Worm (Caenorhabditis elegans) whole organism, mixed stage, embryonic: ENCODE measurements around the gene Y37D8A.19.

Source experiments
- M03D4.4 ChIP-seq: sonication (generic microtip); optimal IDR thresholded peaks from 2 replicates; lab custom pipeline; 2017; ENCODE audit warnings: mild to moderate bottlenecking, missing genetic modification characterization, missing compliant biosample characterization
- bed-3 ChIP-seq: fragments of 200-800 bp; sonication (Bioruptor generic); optimal IDR thresholded peaks from 3 replicates; lab custom pipeline; 2018; ENCODE audit warnings: mild to moderate bottlenecking, missing genetic modification characterization, moderate library complexity, missing compliant biosample characterization
- blmp-1 ChIP-seq: fragments of 150-350 bp; optimal IDR thresholded peaks from 2 replicates; lab custom pipeline; 2014; ENCODE audit warnings: missing biosample characterization, missing genetic modification characterization
- ceh-83 ChIP-seq: fragments of 200-800 bp; sonication (Bioruptor generic); optimal IDR thresholded peaks from 2 replicates; lab custom pipeline; 2018; ENCODE audit warnings: mild to moderate bottlenecking, missing genetic modification characterization, missing compliant biosample characterization
- ces-1 ChIP-seq: fragments of 150-350 bp; optimal IDR thresholded peaks from 2 replicates; lab custom pipeline; 2014; ENCODE audit warnings: missing biosample characterization, missing genetic modification reagents, missing genetic modification characterization
- cnd-1 ChIP-seq: fragments of 200-800 bp; sonication (Bioruptor generic); optimal IDR thresholded peaks from 2 replicates; lab custom pipeline; 2018; ENCODE audit warnings: mild to moderate bottlenecking, missing genetic modification characterization, missing compliant biosample characterization
- drap-1 ChIP-seq: fragments of 200-800 bp; sonication (Bioruptor generic); optimal IDR thresholded peaks from 3 replicates; lab custom pipeline; 2018; ENCODE audit warnings: mild to moderate bottlenecking, missing genetic modification characterization, missing compliant biosample characterization
- elt-1 ChIP-seq: sonication (generic microtip); optimal IDR thresholded peaks from 2 replicates; lab custom pipeline; 2017; ENCODE audit warnings: missing genetic modification characterization, mild to moderate bottlenecking, missing compliant biosample characterization, antibody characterized with exemption, moderate library complexity, borderline replicate concordance; ENCODE audit not compliant: insufficient read depth
- elt-3 ChIP-seq: fragments of 150-350 bp; optimal IDR thresholded peaks from 2 replicates; lab custom pipeline; 2014; ENCODE audit warnings: missing biosample characterization, missing genetic modification characterization
- flh-1 ChIP-seq: fragments of 200-800 bp; sonication (Bioruptor generic); optimal IDR thresholded peaks from 2 replicates; lab custom pipeline; 2018; ENCODE audit warnings: mild to moderate bottlenecking, missing genetic modification characterization, moderate library complexity, missing compliant biosample characterization
- hlh-1 ChIP-seq: fragments of 150-350 bp; optimal IDR thresholded peaks from 2 replicates; lab custom pipeline; 2014; ENCODE audit warnings: missing biosample characterization, missing genetic modification reagents, missing genetic modification characterization
- lin-13 ChIP-seq: fragments of 150-350 bp; optimal IDR thresholded peaks from 2 replicates; lab custom pipeline; 2014; ENCODE audit warnings: missing biosample characterization, missing genetic modification characterization
- lin-32 ChIP-seq: fragments of 200-800 bp; sonication (Bioruptor generic); optimal IDR thresholded peaks from 2 replicates; lab custom pipeline; 2018; ENCODE audit warnings: mild to moderate bottlenecking, missing genetic modification characterization, missing compliant biosample characterization
- lsy-2 ChIP-seq: fragments of 150-350 bp; optimal IDR thresholded peaks from 2 replicates; lab custom pipeline; 2014; ENCODE audit warnings: missing biosample characterization, missing genetic modification characterization
- mep-1 ChIP-seq: fragments of 150-350 bp; optimal IDR thresholded peaks from 2 replicates; lab custom pipeline; 2017; ENCODE audit warnings: missing biosample characterization, missing genetic modification reagents, missing genetic modification characterization, inconsistent platforms
- nhr-12 ChIP-seq: fragments of 150-350 bp; optimal IDR thresholded peaks from 2 replicates; lab custom pipeline; 2014; ENCODE audit warnings: missing biosample characterization, missing genetic modification characterization
- nhr-237 ChIP-seq: fragments of 150-350 bp; optimal IDR thresholded peaks from 2 replicates; lab custom pipeline; 2014; ENCODE audit warnings: missing biosample characterization, missing genetic modification characterization
- nhr-28 ChIP-seq: fragments of 150-350 bp; optimal IDR thresholded peaks from 2 replicates; lab custom pipeline; 2014; ENCODE audit warnings: missing biosample characterization, missing genetic modification characterization
- nhr-76 ChIP-seq: sonication (generic microtip); optimal IDR thresholded peaks from 2 replicates; lab custom pipeline; 2017; ENCODE audit warnings: missing biosample characterization, missing genetic modification characterization
- pha-4 ChIP-seq: fragments of 150-350 bp; optimal IDR thresholded peaks from 2 replicates; lab custom pipeline; 2018; ENCODE audit warnings: missing biosample characterization, missing genetic modification reagents, missing genetic modification characterization
- sem-2 ChIP-seq: fragments of 200-800 bp; sonication (Bioruptor generic); optimal IDR thresholded peaks from 2 replicates; lab custom pipeline; 2018; ENCODE audit warnings: mild to moderate bottlenecking, missing genetic modification characterization, missing compliant biosample characterization
- snpc-4 ChIP-seq: fragments of 150-350 bp; optimal IDR thresholded peaks from 2 replicates; lab custom pipeline; 2014; ENCODE audit warnings: missing biosample characterization, missing genetic modification characterization
- sptf-1 ChIP-seq: sonication (generic microtip); optimal IDR thresholded peaks from 2 replicates; lab custom pipeline; 2017; ENCODE audit warnings: mild to moderate bottlenecking, missing genetic modification characterization, moderate library complexity, missing compliant biosample characterization
- unc-120 ChIP-seq: sonication (generic microtip); optimal IDR thresholded peaks from 2 replicates; lab custom pipeline; 2017; ENCODE audit warnings: missing genetic modification characterization, missing compliant biosample characterization; ENCODE audit not compliant: poor library complexity, severe bottlenecking
- unc-39 ChIP-seq: fragments of 150-350 bp; optimal IDR thresholded peaks from 2 replicates; lab custom pipeline; 2014; ENCODE audit warnings: missing biosample characterization, missing genetic modification characterization
- unc-62 ChIP-seq: fragments of 150-350 bp; optimal IDR thresholded peaks from 2 replicates; lab custom pipeline; 2014; ENCODE audit warnings: missing biosample characterization, missing genetic modification reagents, missing genetic modification characterization
- zip-8 ChIP-seq: fragments of 150-350 bp; optimal IDR thresholded peaks from 2 replicates; lab custom pipeline; 2014; ENCODE audit warnings: missing biosample characterization, missing genetic modification characterization
- ztf-11 ChIP-seq: fragments of 150-350 bp; optimal IDR thresholded peaks from 2 replicates; lab custom pipeline; 2014; ENCODE audit warnings: missing biosample characterization, missing genetic modification characterization

Y37D8A.19 gene

ce11 chrIII:12925947-12926607, 3.6 kb upstream of the Y37D8A.19 start, which contains the start of the genes npp-25 and mrps-10:
Gene npp-25, minus strand, starts transcription at chrIII:12925997.
Gene mrps-10, plus strand, starts transcription at chrIII:12926557.
- TF ChIP-seq lsy-2 (tag; lab: Kevin White, UChicago) (peak; percentile 32), ces-1 (GFP tag; lab: Kevin White, UChicago) (peak; percentile 56), lin-32 (no peak)

- no peak for TF ChIP-seq hlh-1 (tag; lab: Kevin White, UChicago)
Observed at ce11 chrIII:12931108-12931507, 1.4 kb downstream of the Y37D8A.19 start.

ce11 chrIII:12931786-12932427, 2.2 kb downstream of the Y37D8A.19 start, which contains the start of gene rbm-7:
Gene rbm-7, minus strand, starts transcription at chrIII:12931867.
- TF ChIP-seq sem-2 (GFP tag; lab: Kevin White, UChicago) (no peak), unc-39 (tag; lab: Kevin White, UChicago) (no peak), unc-62 (GFP tag; lab: Kevin White, UChicago) (no peak), drap-1 (GFP tag; lab: Kevin White, UChicago) (no peak), ztf-11 (tag; lab: Kevin White, UChicago) (no peak), cnd-1 (no peak), lin-13 (tag; lab: Kevin White, UChicago) (peak; percentile 79), sptf-1 (tag; lab: Kevin White, UChicago) (peak; percentile 15), nhr-76 (no peak), M03D4.4 (tag; lab: Kevin White, UChicago) (no peak), mep-1 (tag; lab: Kevin White, UChicago) (peak; percentile 79), ces-1 (GFP tag; lab: Kevin White, UChicago) (no peak), unc-120 (tag; lab: Kevin White, UChicago) (peak; percentile 77), elt-3 (tag; lab: Kevin White, UChicago) (no peak), nhr-237 (tag; lab: Kevin White, UChicago) (peak; percentile 19), bed-3 (GFP tag; lab: Kevin White, UChicago) (no peak), pha-4 (peak; percentile 42), elt-1 (tag; lab: Kevin White, UChicago) (no peak), snpc-4 (tag; lab: Kevin White, UChicago) (no peak), nhr-28 (tag; lab: Kevin White, UChicago) (no peak), lsy-2 (tag; lab: Kevin White, UChicago) (peak; percentile 53)

- TF ChIP-seq nhr-237 (tag; lab: Kevin White, UChicago) (no peak), lin-13 (tag; lab: Kevin White, UChicago) (no peak), nhr-76 (no peak), snpc-4 (tag; lab: Kevin White, UChicago) (no peak), unc-62 (GFP tag; lab: Kevin White, UChicago) (no peak), hlh-1 (tag; lab: Kevin White, UChicago) (no peak), elt-3 (tag; lab: Kevin White, UChicago) (no peak), pha-4 (no peak), blmp-1 (tag; lab: Kevin White, UChicago) (no peak), zip-8 (tag; lab: Kevin White, UChicago) (no peak), drap-1 (GFP tag; lab: Kevin White, UChicago) (no peak), lsy-2 (tag; lab: Kevin White, UChicago) (no peak), flh-1 (GFP tag; lab: Kevin White, UChicago) (no peak), nhr-12 (tag; lab: Kevin White, UChicago) (no peak), ceh-83 (GFP tag; lab: Kevin White, UChicago) (no peak)
Observed at ce11 chrIII:12932776-12933175, 3.1 kb downstream of the Y37D8A.19 start.

- TF ChIP-seq pha-4, result no peak
- no peak for TF ChIP-seq lin-32
- no peak for TF ChIP-seq mep-1 (tag; lab: Kevin White, UChicago)
Observed at ce11 chrIII:12934417-12934816, 4.7 kb downstream of the Y37D8A.19 start, which contains the start of gene epg-3. Gene epg-3, plus strand, starts transcription at chrIII:12934717.
